Fruit fly (Drosophila melanogaster) whole organism, prepupa: Measurements from ENCODE around the gene Tb.

Source experiments
- CG10631 ChIP-seq: fragments of 200-800 bp; sonication (Bioruptor generic); optimal IDR thresholded peaks from 2 replicates; lab custom pipeline; 2016; ENCODE audit warnings: missing biosample characterization, missing genetic modification characterization
- CG10669 ChIP-seq: fragments of 200-800 bp; sonication (Bioruptor generic); optimal IDR thresholded peaks from 3 replicates; lab custom pipeline; 2018; ENCODE audit warnings: missing biosample characterization, mild to moderate bottlenecking, missing genetic modification characterization, moderate library complexity
- CG11762 ChIP-seq: fragments of 200-800 bp; sonication (Bioruptor generic); optimal IDR thresholded peaks from 3 replicates; lab custom pipeline; 2016; ENCODE audit warnings: missing biosample characterization, missing genetic modification characterization; ENCODE audit not compliant: insufficient read depth
- CG11902 ChIP-seq: fragments of 200-800 bp; sonication (Bioruptor generic); optimal IDR thresholded peaks from 3 replicates; lab custom pipeline; 2016; ENCODE audit warnings: missing biosample characterization, missing genetic modification characterization
- CG1621 ChIP-seq: fragments of 200-800 bp; sonication (Bioruptor generic); optimal IDR thresholded peaks from 3 replicates; lab custom pipeline; 2018; ENCODE audit warnings: missing biosample characterization, mild to moderate bottlenecking, missing genetic modification characterization
- CG16779 ChIP-seq: fragments of 200-800 bp; sonication (Bioruptor generic); optimal IDR thresholded peaks from 3 replicates; lab custom pipeline; 2017; ENCODE audit warnings: missing biosample characterization, mild to moderate bottlenecking, missing genetic modification characterization
- CG31627 ChIP-seq: fragments of 200-800 bp; sonication (Bioruptor generic); optimal IDR thresholded peaks from 3 replicates; lab custom pipeline; 2016; ENCODE audit warnings: missing biosample characterization, missing genetic modification characterization
- CG32006 ChIP-seq: fragments of 200-800 bp; sonication (Bioruptor generic); optimal IDR thresholded peaks from 3 replicates; lab custom pipeline; 2017; ENCODE audit warnings: missing biosample characterization, mild to moderate bottlenecking, missing genetic modification characterization
- CG34406 ChIP-seq: fragments of 200-800 bp; sonication (Bioruptor generic); optimal IDR thresholded peaks from 3 replicates; lab custom pipeline; 2016; ENCODE audit warnings: missing biosample characterization, missing genetic modification characterization
- CG4318 ChIP-seq: fragments of 200-800 bp; sonication (Bioruptor generic); optimal IDR thresholded peaks from 3 replicates; lab custom pipeline; 2017; ENCODE audit warnings: missing biosample characterization, mild to moderate bottlenecking, missing genetic modification characterization
- CG6163 ChIP-seq: fragments of 200-800 bp; sonication (Bioruptor generic); IDR thresholded peaks from 3 replicates; pipeline ENCODE4 v1.3.6; 2022; ENCODE audit warnings: missing biosample characterization, missing genetic modification characterization
- CG6854 ChIP-seq: fragments of 200-800 bp; sonication (Bioruptor generic); optimal IDR thresholded peaks from 2 replicates; lab custom pipeline; 2017; ENCODE audit warnings: missing biosample characterization, mild to moderate bottlenecking, missing genetic modification characterization
- CG8119 ChIP-seq: fragments of 200-800 bp; sonication (Bioruptor generic); IDR thresholded peaks from 3 replicates; pipeline ENCODE4 v1.3.6; 2022; ENCODE audit warnings: missing biosample characterization, missing genetic modification characterization
- CG8319 ChIP-seq: fragments of 200-800 bp; sonication (Bioruptor generic); optimal IDR thresholded peaks from 3 replicates; lab custom pipeline; 2016; ENCODE audit warnings: missing biosample characterization, missing genetic modification characterization
- CG8632 ChIP-seq: fragments of 200-800 bp; sonication (Bioruptor generic); optimal IDR thresholded peaks from 3 replicates; lab custom pipeline; 2016; ENCODE audit warnings: missing biosample characterization, missing genetic modification characterization
- Ets21C ChIP-seq: fragments of 200-800 bp; sonication (Bioruptor generic); optimal IDR thresholded peaks from 3 replicates; lab custom pipeline; 2016; ENCODE audit warnings: missing biosample characterization, missing genetic modification characterization
- Ets96B ChIP-seq: fragments of 200-800 bp; optimal IDR thresholded peaks from 2 replicates; lab custom pipeline; 2019; ENCODE audit warnings: missing biosample characterization, mild to moderate bottlenecking, missing genetic modification characterization, moderate library complexity
- Hr38 ChIP-seq: sonication (Bioruptor generic); optimal IDR thresholded peaks from 2 replicates; lab custom pipeline; 2016; ENCODE audit warnings: missing biosample characterization, missing genetic modification characterization
- Hr39 ChIP-seq: fragments of 200-800 bp; sonication (Bioruptor generic); optimal IDR thresholded peaks from 2 replicates; lab custom pipeline; 2016; ENCODE audit warnings: missing biosample characterization, missing genetic modification characterization
- Hr4 ChIP-seq: fragments of 200-800 bp; sonication (Bioruptor generic); optimal IDR thresholded peaks from 3 replicates; lab custom pipeline; 2016; ENCODE audit warnings: missing biosample characterization, missing genetic modification characterization
- Lpt ChIP-seq: fragments of 200-800 bp; sonication (Bioruptor generic); optimal IDR thresholded peaks from 3 replicates; lab custom pipeline; 2016; ENCODE audit warnings: missing biosample characterization, missing genetic modification characterization
- Met ChIP-seq: fragments of 200-800 bp; sonication (Bioruptor generic); optimal IDR thresholded peaks from 3 replicates; lab custom pipeline; 2016; ENCODE audit warnings: missing biosample characterization, missing genetic modification characterization
- Smox ChIP-seq: fragments of 200-800 bp; sonication (Bioruptor generic); optimal IDR thresholded peaks from 3 replicates; lab custom pipeline; 2016; ENCODE audit warnings: missing biosample characterization, missing genetic modification characterization
- Sox14 ChIP-seq: fragments of 200-800 bp; sonication (Bioruptor generic); optimal IDR thresholded peaks from 3 replicates; lab custom pipeline; 2016; ENCODE audit warnings: missing biosample characterization, missing genetic modification characterization
- acj6 ChIP-seq: fragments of 200-800 bp; sonication (Bioruptor generic); optimal IDR thresholded peaks from 3 replicates; lab custom pipeline; 2016; ENCODE audit warnings: missing biosample characterization, missing genetic modification characterization
- cyc ChIP-seq: fragments of 200-800 bp; sonication (Bioruptor generic); optimal IDR thresholded peaks from 3 replicates; lab custom pipeline; 2016; ENCODE audit warnings: missing biosample characterization, missing genetic modification characterization
- dac ChIP-seq: fragments of 200-800 bp; sonication (Bioruptor generic); optimal IDR thresholded peaks from 2 replicates; lab custom pipeline; 2017; ENCODE audit warnings: missing biosample characterization, mild to moderate bottlenecking, missing genetic modification characterization
- fd59A ChIP-seq: fragments of 200-800 bp; sonication (Bioruptor generic); optimal IDR thresholded peaks from 2 replicates; lab custom pipeline; 2017; ENCODE audit warnings: missing biosample characterization, mild to moderate bottlenecking, missing genetic modification characterization, missing genetic modification reagents
- fd85E ChIP-seq: fragments of 200-800 bp; sonication (Bioruptor generic); optimal IDR thresholded peaks from 3 replicates; lab custom pipeline; 2016; ENCODE audit warnings: missing biosample characterization, missing genetic modification characterization
- fkh ChIP-seq: fragments of 200-800 bp; sonication (Bioruptor generic); optimal IDR thresholded peaks from 3 replicates; lab custom pipeline; 2017; ENCODE audit warnings: missing biosample characterization, mild to moderate bottlenecking, missing genetic modification characterization, moderate library complexity
- lz ChIP-seq: fragments of 200-800 bp; sonication (Bioruptor generic); optimal IDR thresholded peaks from 3 replicates; lab custom pipeline; 2016; ENCODE audit warnings: missing biosample characterization, missing genetic modification characterization
- spab ChIP-seq: fragments of 200-800 bp; sonication (Bioruptor generic); optimal IDR thresholded peaks from 2 replicates; lab custom pipeline; 2017; ENCODE audit warnings: missing biosample characterization, mild to moderate bottlenecking, missing genetic modification characterization, missing genetic modification reagents
- topi ChIP-seq: fragments of 200-800 bp; sonication (Bioruptor generic); optimal IDR thresholded peaks from 3 replicates; lab custom pipeline; 2016; ENCODE audit warnings: missing biosample characterization, missing genetic modification characterization

Tb gene

dm6 chr3R:26690197-26690596, 34.0 kb downstream of the Tb start:
- TF ChIP-seq CG11762 (GFP tag; lab: Kevin White, UChicago) (no peak), CG16779 (tag; lab: Kevin White, UChicago) (no peak), fd59A (no peak), CG10669 (GFP tag; lab: Kevin White, UChicago) (no peak), fkh (GFP tag; lab: Kevin White, UChicago) (no peak), lz (GFP tag; lab: Kevin White, UChicago) (no peak), fd85E (no peak), Met (no peak), Hr4 (GFP tag; lab: Kevin White, UChicago) (no peak), CG4318 (GFP tag; lab: Kevin White, UChicago) (no peak), CG31627 (GFP tag; lab: Kevin White, UChicago) (no peak), topi (GFP tag; lab: Kevin White, UChicago) (no peak), spab (GFP tag; lab: Kevin White, UChicago) (no peak), CG6854 (no peak), CG1621 (no peak), cyc (GFP tag; lab: Kevin White, UChicago) (no peak), Hr38 (no peak), Ets96B (no peak), acj6 (GFP tag; lab: Kevin White, UChicago) (no peak), CG8119 (GFP tag; lab: Robert Waterston, UW) (no peak)

- no peak for TF ChIP-seq CG34406
- TF ChIP-seq CG32006 (GFP tag; lab: Kevin White, UChicago): no peak
- TF ChIP-seq Hr4 (GFP tag; lab: Kevin White, UChicago): no peak
- no peak for TF ChIP-seq Ets21C (GFP tag; lab: Kevin White, UChicago)
- no peak for TF ChIP-seq CG8319 (GFP tag; lab: Kevin White, UChicago)
- TF ChIP-seq Sox14: no peak
- TF ChIP-seq Hr38: no peak
- no peak for TF ChIP-seq fd85E
- TF ChIP-seq Hr39 (GFP tag; lab: Kevin White, UChicago): no peak
- TF ChIP-seq acj6 (GFP tag; lab: Kevin White, UChicago): no peak
- no peak for TF ChIP-seq CG11902
- TF ChIP-seq Smox (GFP tag; lab: Kevin White, UChicago): no peak
- TF ChIP-seq dac (GFP tag; lab: Kevin White, UChicago): no peak
- TF ChIP-seq CG6163 (GFP tag; lab: Robert Waterston, UW): no peak
- TF ChIP-seq lz (GFP tag; lab: Kevin White, UChicago): no peak
- TF ChIP-seq cyc (GFP tag; lab: Kevin White, UChicago): no peak
These were observed 37.2 kb downstream of the Tb start, which contains the start of gene TwdlQ for dm6 chr3R:26693490-26693889. Gene TwdlQ, minus strand, starts transcription at chr3R:26693590.

DNA sequence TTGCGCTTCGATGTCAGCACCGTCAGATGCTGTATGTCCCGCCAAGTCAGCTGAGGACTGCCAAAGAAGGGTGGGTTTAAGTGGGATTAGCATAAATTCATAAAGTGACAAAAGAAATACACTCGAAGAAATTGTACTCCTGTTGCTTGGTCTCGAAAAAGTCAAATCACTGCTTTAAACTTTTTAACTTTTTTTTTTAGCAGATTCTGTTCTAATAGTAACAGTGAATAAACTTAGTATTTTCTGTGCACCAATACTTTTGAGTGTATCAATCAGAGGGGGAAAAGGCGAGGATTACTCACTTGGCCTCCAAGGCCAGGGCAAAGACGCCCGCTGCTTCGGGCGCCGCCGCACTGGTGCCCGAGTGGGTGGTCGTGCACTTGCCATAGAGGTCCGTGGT, 43.9 kb downstream of the Tb start:
- TF ChIP-seq CG10631 (GFP tag; lab: Kevin White, UChicago): no peak
- no peak for TF ChIP-seq CG8632
- TF ChIP-seq, all 60 proteins: peak for 0

DNA sequence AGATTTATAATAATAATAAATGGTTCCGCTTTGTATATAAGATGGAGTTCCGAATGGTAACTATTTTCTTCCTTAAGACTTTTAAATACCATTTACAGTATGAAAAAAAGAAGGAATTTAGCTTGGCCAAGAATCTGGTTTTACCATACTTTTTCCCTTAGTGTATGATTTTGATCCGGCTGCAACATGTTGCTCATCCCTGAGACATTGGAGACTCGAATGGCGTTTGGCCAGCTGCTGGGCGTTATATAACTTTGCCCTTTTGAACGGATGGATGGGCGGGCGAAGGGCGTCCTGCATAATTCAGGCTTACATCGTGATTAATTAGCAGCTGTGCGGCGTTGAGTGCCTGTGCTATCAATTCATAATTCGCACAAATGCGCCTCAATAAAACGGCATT, 48.1 kb downstream of the Tb start:
- TF ChIP-seq Lpt (GFP tag; lab: Kevin White, UChicago): no peak
- TF ChIP-seq, all 60 proteins: peak for 0
